Worm (Caenorhabditis elegans) whole organism, mixed stage, embryonic: ENCODE measurements around the gene mrpl-49.

Experiments used
- lin-13 ChIP-seq: fragments of 150-350 bp; optimal IDR thresholded peaks from 2 replicates; lab custom pipeline; 2014; ENCODE audit warnings: missing biosample characterization, missing genetic modification characterization
- nhr-12 ChIP-seq: fragments of 150-350 bp; optimal IDR thresholded peaks from 2 replicates; lab custom pipeline; 2014; ENCODE audit warnings: missing biosample characterization, missing genetic modification characterization
- tbx-8 ChIP-seq: fragments of 200-800 bp; sonication (Bioruptor generic); optimal IDR thresholded peaks from 2 replicates; lab custom pipeline; 2018; ENCODE audit warnings: mild to moderate bottlenecking, missing genetic modification characterization, moderate library complexity, missing compliant biosample characterization
- unc-120 ChIP-seq: sonication (generic microtip); optimal IDR thresholded peaks from 2 replicates; lab custom pipeline; 2017; ENCODE audit warnings: missing genetic modification characterization, missing compliant biosample characterization; ENCODE audit not compliant: poor library complexity, severe bottlenecking
- unc-39 ChIP-seq: fragments of 150-350 bp; optimal IDR thresholded peaks from 2 replicates; lab custom pipeline; 2014; ENCODE audit warnings: missing biosample characterization, missing genetic modification characterization
- ztf-11 ChIP-seq: fragments of 150-350 bp; optimal IDR thresholded peaks from 2 replicates; lab custom pipeline; 2014; ENCODE audit warnings: missing biosample characterization, missing genetic modification characterization

DNA sequence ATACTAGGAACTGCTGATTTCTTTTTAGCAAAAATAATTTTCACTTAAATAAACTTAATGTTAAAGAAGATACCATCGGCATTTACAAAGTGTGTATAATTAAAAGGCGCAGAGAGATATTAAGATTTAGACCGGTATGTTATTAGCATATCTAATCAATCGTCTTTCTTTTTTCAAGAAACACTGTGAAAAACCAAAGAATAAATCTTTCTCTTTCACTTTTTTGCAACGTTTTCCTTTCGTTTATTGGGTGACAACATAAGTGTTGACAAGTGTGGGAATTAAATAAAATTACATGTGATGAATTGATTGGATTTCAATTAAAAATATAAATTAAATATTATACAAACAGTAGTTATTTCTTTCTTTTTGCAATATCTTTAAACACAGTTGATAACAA is 24.0 kb downstream of the mrpl-49 start, which contains the start of gene C15C8.8:
- no peak for TF ChIP-seq unc-120
- no peak for TF ChIP-seq ztf-11 (tag; lab: Kevin White, UChicago)
- no peak for TF ChIP-seq tbx-8 (GFP tag; lab: Kevin White, UChicago)
- no peak for TF ChIP-seq nhr-12
- TF ChIP-seq unc-39 (tag; lab: Kevin White, UChicago), result no peak
- TF ChIP-seq lin-13 (tag; lab: Kevin White, UChicago), result no peak
